Fruit fly (Drosophila melanogaster): ENCODE data around the gene Nuf2.

Nuf2 gene

dm6 chr2L:7073011-7073410 is 7.4 kb upstream of the Nuf2 start (continued):
- TF ChIP-seq sens (GFP tag) (peak; percentile 76), CG7987 (GFP tag; optimal IDR thresholded peaks at IDR 0.05) (no peak), CG31441 (GFP tag; IDR thresholded peaks at IDR 0.05) (0 out of 2 replicates have a peak, but pooled peaks have one; percentile 23), Drgx (GFP tag; IDR thresholded peaks at IDR 0.05) (peak; percentile 64), CG9215 (GFP tag; IDR thresholded peaks at IDR 0.05) (no peak), Abd-B (GFP tag; optimal IDR thresholded peaks at IDR 0.05) (peak; percentile 10), D (optimal IDR thresholded peaks at IDR 0.05) (no peak), D (GFP tag; optimal IDR thresholded peaks at IDR 0.05) (peak; percentile 8), E2f1 (GFP tag; IDR thresholded peaks at IDR 0.05) (0 out of 2 replicates have a peak, but pooled peaks have one; percentile 23), CG4282 (GFP tag; optimal IDR thresholded peaks at IDR 0.05) (no peak), CG1024 (GFP tag; IDR thresholded peaks at IDR 0.05) (0 out of 2 replicates have a peak, but pooled peaks have one; percentile 25), dmrt99B (tag; optimal IDR thresholded peaks at IDR 0.05) (peak; percentile 33), CG10979 (tag; optimal IDR thresholded peaks at IDR 0.05) (peak; percentile 45), CG16863 (GFP tag; optimal IDR thresholded peaks at IDR 0.05) (no peak), CG14014 (GFP tag; IDR thresholded peaks at IDR 0.05) (no peak), lov (optimal IDR thresholded peaks at IDR 0.05) (no peak), lov (GFP tag; IDR thresholded peaks at IDR 0.05) (0 out of 3 replicates have a peak, but pooled peaks have one; percentile 51), lmd (GFP tag; IDR thresholded peaks at IDR 0.05) (peak; percentile 36; the same call in 1 of the 2 replicates), CG3838 (GFP tag; optimal IDR thresholded peaks at IDR 0.05) (no peak), Hr51 (GFP tag; optimal IDR thresholded peaks at IDR 0.05) (peak in 1 of 2 experiments; percentile 40), tx (GFP tag; optimal IDR thresholded peaks at IDR 0.05) (peak; percentile 10), slbo (GFP tag; IDR thresholded peaks at IDR 0.05) (peak; percentile 32; the same call in 1 of the 2 replicates), CG15269 (tag; optimal IDR thresholded peaks at IDR 0.05) (peak; percentile 29), Sox102F (GFP tag; optimal IDR thresholded peaks at IDR 0.05) (peak; percentile 48), CG17568 (GFP tag; optimal IDR thresholded peaks at IDR 0.05) (no peak), prd (optimal IDR thresholded peaks at IDR 0.05) (no peak), prd (GFP tag; IDR thresholded peaks at IDR 0.05) (0 out of 3 replicates have a peak, but pooled peaks have one; percentile 41), nmo (GFP tag; optimal IDR thresholded peaks at IDR 0.05) (peak; percentile 1), CG6854 (GFP tag; optimal IDR thresholded peaks at IDR 0.05) (no peak), CG12391 (tag; optimal IDR thresholded peaks at IDR 0.05) (peak; percentile 40), CG5245 (GFP tag; optimal IDR thresholded peaks at IDR 0.05) (peak; percentile 30), E2f2 (GFP tag; IDR thresholded peaks at IDR 0.05) (no peak), CG17361 (GFP tag; IDR thresholded peaks at IDR 0.05) (0 out of 3 replicates have a peak, but pooled peaks have one; percentile 16), CG6689 (GFP tag; IDR thresholded peaks at IDR 0.05) (peak; percentile 25; the same call in 1 of the 2 replicates), fd96Cb (tag; optimal IDR thresholded peaks at IDR 0.05) (no peak), cad (GFP tag; optimal IDR thresholded peaks at IDR 0.05) (no peak), GATAe (GFP tag; conservative IDR thresholded peaks at IDR 0.05) (no peak), CHES-1-like (GFP tag; optimal IDR thresholded peaks at IDR 0.05) (no peak), ind (GFP tag; optimal IDR thresholded peaks at IDR 0.05) (peak; percentile 21), Ptx1 (GFP tag; IDR thresholded peaks at IDR 0.05) (0 out of 2 replicates have a peak, but pooled peaks have one; percentile 10), dpn (GFP tag; optimal IDR thresholded peaks at IDR 0.05) (peak in 1 of 2 experiments; percentile 20), CG1602 (GFP tag; optimal IDR thresholded peaks at IDR 0.05) (peak; percentile 7), HLH4C (GFP tag; IDR thresholded peaks at IDR 0.05; ENCODE audit: partially characterized antibody) (no peak), Ets65A (GFP tag) (peak; percentile 90), Elba2 (GFP tag; optimal IDR thresholded peaks at IDR 0.05) (no peak), CG11093 (GFP tag; IDR thresholded peaks at IDR 0.05) (no peak), disco-r (GFP tag; optimal IDR thresholded peaks at IDR 0.05) (no peak), CG32772 (GFP tag; IDR thresholded peaks at IDR 0.05) (no peak), CG10431 (GFP tag; optimal IDR thresholded peaks at IDR 0.05) (no peak), CG30403 (GFP tag; optimal IDR thresholded peaks at IDR 0.05) (peak; percentile 27), hkb (optimal IDR thresholded peaks at IDR 0.05) (no peak), hkb (GFP tag; IDR thresholded peaks at IDR 0.05) (0 out of 2 replicates have a peak, but pooled peaks have one; percentile 31)

Measured in whole organism, embryonic.